Fruit fly (Drosophila melanogaster) whole organism, embryonic: ENCODE measurements around the gene CG13476.

Experiments used
- ATbp ChIP-seq: fragments of 200-800 bp; sonication (Bioruptor generic); optimal IDR thresholded peaks from 2 replicates; lab custom pipeline; 2017; ENCODE audit warnings: missing biosample characterization, mild to moderate bottlenecking, missing genetic modification characterization, missing genetic modification reagents
- Blimp-1 ChIP-seq: fragments of 200-800 bp; sonication (Bioruptor generic); optimal IDR thresholded peaks from 3 replicates; lab custom pipeline; 2018; ENCODE audit warnings: missing biosample characterization, missing genetic modification characterization, mild to moderate bottlenecking, moderate library complexity, missing genetic modification reagents
- CG10543 ChIP-seq: fragments of 200-800 bp; sonication (Bioruptor generic); optimal IDR thresholded peaks from 3 replicates; lab custom pipeline; 2017; ENCODE audit warnings: missing biosample characterization, mild to moderate bottlenecking, missing genetic modification characterization, moderate library complexity
- CG11504 ChIP-seq: fragments of 200-800 bp; sonication (Bioruptor generic); optimal IDR thresholded peaks from 3 replicates; lab custom pipeline; 2019; ENCODE audit warnings: missing biosample characterization, mild to moderate bottlenecking, missing genetic modification characterization, moderate library complexity
- CG12071 ChIP-seq: fragments of 200-800 bp; sonication (Bioruptor generic); optimal IDR thresholded peaks from 3 replicates; lab custom pipeline; 2018; ENCODE audit warnings: missing biosample characterization, mild to moderate bottlenecking, missing genetic modification characterization
- CG12391 ChIP-seq: fragments of 200-800 bp; sonication (Bioruptor generic); optimal IDR thresholded peaks from 3 replicates; lab custom pipeline; 2018; ENCODE audit warnings: missing biosample characterization, mild to moderate bottlenecking, missing genetic modification characterization, moderate library complexity
- CG14965 ChIP-seq: fragments of 200-800 bp; sonication (Bioruptor generic); optimal IDR thresholded peaks from 2 replicates; lab custom pipeline; 2016; ENCODE audit warnings: missing biosample characterization, missing genetic modification characterization, borderline replicate concordance
- CG15601 ChIP-seq: fragments of 200-800 bp; sonication (Bioruptor generic); optimal IDR thresholded peaks from 3 replicates; lab custom pipeline; 2019; ENCODE audit warnings: missing biosample characterization, mild to moderate bottlenecking, missing genetic modification characterization, moderate library complexity
- CG17361 ChIP-seq: fragments of 200-800 bp; sonication (Bioruptor generic); IDR thresholded peaks from 3 replicates; pipeline ENCODE4 v1.3.6; 2022; ENCODE audit warnings: missing biosample characterization, missing genetic modification characterization
- CG17385 ChIP-seq: fragments of 200-800 bp; sonication (Bioruptor generic); optimal IDR thresholded peaks from 3 replicates; lab custom pipeline; 2018; ENCODE audit warnings: missing biosample characterization, mild to moderate bottlenecking, missing genetic modification characterization
- CG18599 ChIP-seq: fragments of 200-800 bp; sonication (Bioruptor generic); optimal IDR thresholded peaks from 3 replicates; lab custom pipeline; 2017; ENCODE audit warnings: missing biosample characterization, missing genetic modification characterization, mild to moderate bottlenecking, moderate library complexity, missing genetic modification reagents
- CG2889 ChIP-seq: fragments of 200-800 bp; sonication (Bioruptor generic); IDR thresholded peaks from 3 replicates; pipeline ENCODE4 v1.3.6; 2022; ENCODE audit warnings: missing biosample characterization, missing genetic modification characterization
- CG30020 ChIP-seq: fragments of 200-800 bp; optimal IDR thresholded peaks from 2 replicates; lab custom pipeline; 2019; ENCODE audit warnings: missing biosample characterization, mild to moderate bottlenecking, missing genetic modification characterization, moderate library complexity
- CG31441 ChIP-seq: fragments of 200-800 bp; sonication (Bioruptor generic); IDR thresholded peaks from 2 replicates; pipeline ENCODE4 v1.3.6; 2022; ENCODE audit warnings: missing biosample characterization, missing genetic modification characterization
- CG33557 ChIP-seq: fragments of 200-800 bp; sonication (Bioruptor generic); optimal IDR thresholded peaks from 2 replicates; lab custom pipeline; 2019; ENCODE audit warnings: missing biosample characterization, mild to moderate bottlenecking, missing genetic modification characterization, moderate library complexity
- CG3847 ChIP-seq: fragments of 200-800 bp; sonication (Bioruptor generic); IDR thresholded peaks from 2 replicates; pipeline ENCODE4 v1.3.6; 2022; ENCODE audit warnings: missing biosample characterization, missing genetic modification characterization
- CG6813 ChIP-seq: fragments of 200-800 bp; sonication (Bioruptor generic); optimal IDR thresholded peaks from 2 replicates; lab custom pipeline; 2017; ENCODE audit warnings: missing biosample characterization, missing genetic modification characterization, mild to moderate bottlenecking, moderate library complexity, missing genetic modification reagents
- CG9437 ChIP-seq: fragments of 200-800 bp; sonication (Bioruptor generic); optimal IDR thresholded peaks from 2 replicates; lab custom pipeline; 2018; ENCODE audit warnings: missing biosample characterization, mild to moderate bottlenecking, missing genetic modification characterization
- CG9817 ChIP-seq: fragments of 200-800 bp; sonication (Bioruptor generic); optimal IDR thresholded peaks from 2 replicates; lab custom pipeline; 2018; ENCODE audit warnings: missing biosample characterization, mild to moderate bottlenecking, missing genetic modification characterization, moderate library complexity
- CHES-1-like ChIP-seq: fragments of 200-800 bp; sonication (Bioruptor generic); optimal IDR thresholded peaks from 2 replicates; lab custom pipeline; 2016; ENCODE audit warnings: missing biosample characterization, missing genetic modification characterization
- Dfd ChIP-seq, 2 experiments: fragments of >200 bp; optimal IDR thresholded peaks; 2 replicates each; lab custom pipeline; 2017; ENCODE audit warnings: missing biosample characterization in 2 of 2, missing genetic modification characterization in 2 of 2
- Hmr ChIP-seq: fragments of 200-800 bp; sonication (Bioruptor generic); optimal IDR thresholded peaks from 3 replicates; lab custom pipeline; 2017; ENCODE audit warnings: mild to moderate bottlenecking, missing biosample characterization, missing genetic modification reagents, missing genetic modification characterization
- Hmx ChIP-seq: fragments of 200-800 bp; sonication (Bioruptor generic); optimal IDR thresholded peaks from 2 replicates; lab custom pipeline; 2016; ENCODE audit warnings: missing biosample characterization, missing genetic modification characterization
- Hr3 ChIP-seq: fragments of 200-800 bp; sonication (Bioruptor generic); optimal IDR thresholded peaks from 3 replicates; lab custom pipeline; 2016; ENCODE audit warnings: missing biosample characterization, missing genetic modification characterization
- Hr51 ChIP-seq, 2 experiments: fragments of 200-800 bp; sonication (Bioruptor generic); optimal IDR thresholded peaks; 2 replicates in 1 of 2; 3 replicates in 1 of 2; lab custom pipeline; 2016 to 2018; ENCODE audit warnings: missing biosample characterization in 2 of 2, missing genetic modification characterization in 2 of 2, mild to moderate bottlenecking in 1 of 2, moderate library complexity in 1 of 2
- Med ChIP-seq: fragments of 200-800 bp; sonication (Bioruptor generic); peaks from one replicate; lab custom pipeline; 2016; ENCODE audit warnings: missing biosample characterization, missing genetic modification characterization, mild to moderate bottlenecking, inconsistent platforms, moderate library complexity
- Nf-YA ChIP-seq: fragments of 200-800 bp; sonication (Bioruptor generic); IDR thresholded peaks from 2 replicates; pipeline ENCODE4 v1.3.6; 2022; ENCODE audit warnings: missing biosample characterization, missing genetic modification characterization
- Scr ChIP-seq: fragments of 200-800 bp; sonication (Bioruptor generic); IDR thresholded peaks from 2 replicates; pipeline ENCODE4 v1.3.6; 2022; ENCODE audit warnings: missing biosample characterization, missing genetic modification characterization; ENCODE audit not compliant: partially characterized antibody
- Sox102F ChIP-seq: fragments of 200-800 bp; sonication (Bioruptor generic); optimal IDR thresholded peaks from 2 replicates; lab custom pipeline; 2018; ENCODE audit warnings: missing biosample characterization, mild to moderate bottlenecking, missing genetic modification characterization, moderate library complexity
- amos ChIP-seq: fragments of 200-800 bp; sonication (Bioruptor generic); IDR thresholded peaks from 2 replicates; pipeline ENCODE4 v1.3.6; 2022; ENCODE audit warnings: missing biosample characterization, missing genetic modification characterization; ENCODE audit not compliant: partially characterized antibody
- bigmax ChIP-seq: fragments of 200-800 bp; sonication (Bioruptor generic); optimal IDR thresholded peaks from 2 replicates; lab custom pipeline; 2018; ENCODE audit warnings: missing biosample characterization, mild to moderate bottlenecking, missing genetic modification characterization
- br ChIP-seq: fragments of >200 bp; optimal IDR thresholded peaks from 2 replicates; lab custom pipeline; 2017
- crol ChIP-seq: fragments of 200-800 bp; sonication (Bioruptor generic); IDR thresholded peaks from 2 replicates; pipeline ENCODE4 v1.3.6; 2022; ENCODE audit warnings: missing biosample characterization, missing genetic modification characterization
- cwo ChIP-seq: fragments of 200-800 bp; sonication (Bioruptor generic); optimal IDR thresholded peaks from 3 replicates; lab custom pipeline; 2017; ENCODE audit warnings: missing biosample characterization, missing genetic modification characterization, mild to moderate bottlenecking, moderate library complexity, missing genetic modification reagents
- dan ChIP-seq: fragments of 200-800 bp; sonication (Bioruptor generic); IDR thresholded peaks from 2 replicates; pipeline ENCODE4 v1.3.6; 2022; ENCODE audit warnings: missing biosample characterization, missing genetic modification characterization
- gem ChIP-seq: fragments of 200-800 bp; sonication (Bioruptor generic); optimal IDR thresholded peaks from 2 replicates; lab custom pipeline; 2019; ENCODE audit warnings: missing biosample characterization, mild to moderate bottlenecking, missing genetic modification characterization, moderate library complexity
- kah ChIP-seq: fragments of 200-800 bp; sonication (Bioruptor generic); optimal IDR thresholded peaks from 2 replicates; lab custom pipeline; 2018; ENCODE audit warnings: missing biosample characterization, mild to moderate bottlenecking, missing genetic modification characterization
- phol ChIP-seq: fragments of 200-800 bp; sonication (Bioruptor generic); optimal IDR thresholded peaks from 3 replicates; lab custom pipeline; 2018; ENCODE audit warnings: missing biosample characterization, mild to moderate bottlenecking, missing genetic modification characterization, moderate library complexity
- prd ChIP-seq, 3 experiments: fragments of >200 bp in 2 of 3; fragments of 200-800 bp in 1 of 3; sonication (Bioruptor generic) in 1 of 3; optimal IDR thresholded peaks in 2 of 3; IDR thresholded peaks in 1 of 3; 2 replicates in 2 of 3; 3 replicates in 1 of 3; pipeline versions ENCODE4 v1.3.6 to Lab custom; 2017 to 2022; ENCODE audit warnings: missing biosample characterization in 1 of 3, missing genetic modification characterization in 1 of 3
- pzg ChIP-seq: fragments of 200-800 bp; sonication (Bioruptor generic); optimal IDR thresholded peaks from 3 replicates; lab custom pipeline; 2018; ENCODE audit warnings: missing biosample characterization, mild to moderate bottlenecking, missing genetic modification characterization, moderate library complexity
- sd ChIP-seq: fragments of 200-800 bp; sonication (Bioruptor generic); optimal IDR thresholded peaks from 3 replicates; lab custom pipeline; 2018; ENCODE audit warnings: missing biosample characterization, mild to moderate bottlenecking, missing genetic modification characterization, moderate library complexity
- shn ChIP-seq: fragments of 200-800 bp; sonication (Bioruptor generic); optimal IDR thresholded peaks from 3 replicates; lab custom pipeline; 2016; ENCODE audit warnings: missing biosample characterization, missing genetic modification characterization
- sr ChIP-seq: fragments of 200-800 bp; sonication (Bioruptor generic); IDR thresholded peaks from 3 replicates; pipeline ENCODE4 v1.3.6; 2022; ENCODE audit warnings: missing biosample characterization, missing genetic modification characterization
- tin ChIP-seq: fragments of 200-800 bp; sonication (Bioruptor generic); optimal IDR thresholded peaks from 3 replicates; lab custom pipeline; 2016; ENCODE audit warnings: missing biosample characterization, missing genetic modification characterization
- tx ChIP-seq: fragments of 200-800 bp; sonication (Bioruptor generic); optimal IDR thresholded peaks from 2 replicates; lab custom pipeline; 2016; ENCODE audit warnings: missing biosample characterization, missing genetic modification characterization
- usp ChIP-seq: fragments of >200 bp; optimal IDR thresholded peaks from 2 replicates; lab custom pipeline; 2017; ENCODE audit warnings: missing biosample characterization, missing genetic modification characterization
- vfl ChIP-seq: fragments of 200-800 bp; sonication (Bioruptor generic); optimal IDR thresholded peaks from 2 replicates; lab custom pipeline; 2016; ENCODE audit warnings: missing biosample characterization, missing genetic modification characterization
- vvl ChIP-seq: fragments of 200-800 bp; sonication (Bioruptor generic); IDR thresholded peaks from 2 replicates; pipeline ENCODE4 v1.3.6; 2022; ENCODE audit warnings: missing biosample characterization, missing genetic modification characterization
- yki ChIP-seq: fragments of >200 bp; optimal IDR thresholded peaks from 3 replicates; lab custom pipeline; 2018

The CG13476 gene

dm6 chr3L:14672387-14673110 is 32.7 kb upstream of the CG13476 start, which contains the start of the genes CG43121 and ome (continued):
- TF ChIP-seq CG30020 (tag; lab: Kevin White, UChicago) (no peak), CG31441 (no peak), CG14965 (no peak), Sox102F (GFP tag; lab: Kevin White, UChicago) (peak; percentile 2), Hmr (GFP tag; lab: Kevin White, UChicago) (no peak), CHES-1-like (no peak), Dfd (GFP tag; optimal IDR thresholded peaks at IDR 0.05; lab: Kevin White, UChicago) (no peak), shn (GFP tag; lab: Kevin White, UChicago) (peak; percentile 27), crol (GFP tag; lab: Robert Waterston, UW) (peak; percentile 80), tin (GFP tag; lab: Kevin White, UChicago) (no peak), dan (GFP tag; lab: Robert Waterston, UW) (no peak), yki (lab: Kevin White, UChicago) (no peak), Blimp-1 (GFP tag; lab: Kevin White, UChicago) (peak; percentile 88), CG17361 (GFP tag; lab: Robert Waterston, UW) (no peak), sr (GFP tag; lab: Robert Waterston, UW) (0 out of 3 replicates have a peak, but pooled peaks have one; percentile 47), CG18599 (GFP tag; lab: Kevin White, UChicago) (peak; percentile 40), usp (GFP tag; lab: Kevin White, UChicago) (no peak), CG2889 (GFP tag; lab: Robert Waterston, UW) (no peak), CG12071 (peak; percentile 59), tx (GFP tag; lab: Kevin White, UChicago) (no peak), CG11504 (tag; lab: Kevin White, UChicago) (no peak), CG10543 (peak; percentile 83), bigmax (GFP tag; lab: Kevin White, UChicago) (no peak), gem (tag; lab: Kevin White, UChicago) (peak; percentile 28), Hr51 (GFP tag; optimal IDR thresholded peaks at IDR 0.05; lab: Kevin White, UChicago) (peak; percentile 20 to 48), CG12391 (tag; lab: Kevin White, UChicago) (peak; percentile 39), CG15601 (no peak), sd (peak; percentile 24), phol (no peak), Hr3 (GFP tag; lab: Kevin White, UChicago) (no peak), kah (no peak), Scr (GFP tag; lab: Robert Waterston, UW) (no peak), ATbp (GFP tag; lab: Kevin White, UChicago) (peak; percentile 17), amos (no peak), Med (GFP tag; lab: Kevin White, UChicago) (peak; percentile 85), vvl (GFP tag; lab: Robert Waterston, UW) (peak; percentile 42; the same call in 1 of the 2 replicates), CG3847 (no peak), br (lab: Kevin White, UChicago) (no peak), Hmx (GFP tag; lab: Kevin White, UChicago) (no peak), pzg (GFP tag; lab: Kevin White, UChicago) (no peak), CG9437 (GFP tag; lab: Kevin White, UChicago) (peak; percentile 24), CG9817 (tag; lab: Kevin White, UChicago) (no peak), CG17385 (GFP tag; lab: Kevin White, UChicago) (peak; percentile 28), cwo (peak; percentile 61), prd (optimal IDR thresholded peaks at IDR 0.05; lab: Kevin White, UChicago) (no peak), prd (GFP tag; IDR thresholded peaks at IDR 0.05; lab: Robert Waterston, UW) (no peak), CG33557 (GFP tag; lab: Kevin White, UChicago) (no peak), CG6813 (no peak), Nf-YA (GFP tag; lab: Robert Waterston, UW) (no peak), vfl (GFP tag; lab: Kevin White, UChicago) (no peak)
